Worm (Caenorhabditis elegans): ENCODE data around the gene ZK112.4.
A peak's percentile ranks its signal among the peaks of the same experiment; 100 is the strongest.

Gene ZK112.4

ce11 chrIII:7754348-7754747, 24.5 kb upstream of the ZK112.4 start, which contains the start of gene cdh-3:
Gene cdh-3, minus strand, starts transcription at chrIII:7754448.
- TF ChIP-seq hlh-1 (tag; optimal IDR thresholded peaks at IDR 0.05) (no peak), ces-1 (GFP tag; optimal IDR thresholded peaks at IDR 0.05) (no peak), sem-2 (GFP tag; optimal IDR thresholded peaks at IDR 0.05) (no peak), ceh-39 (tag; optimal IDR thresholded peaks at IDR 0.05) (no peak), sptf-1 (tag; optimal IDR thresholded peaks at IDR 0.05) (no peak), ceh-43 (GFP tag; optimal IDR thresholded peaks at IDR 0.05) (no peak), unc-62 (GFP tag; optimal IDR thresholded peaks at IDR 0.05) (no peak), blmp-1 (tag; optimal IDR thresholded peaks at IDR 0.05) (no peak), unc-120 (tag; optimal IDR thresholded peaks at IDR 0.05; ENCODE audit: poor library complexity, severe bottlenecking) (no peak), M03D4.4 (tag; optimal IDR thresholded peaks at IDR 0.05) (no peak), nhr-2 (tag; optimal IDR thresholded peaks at IDR 0.05) (no peak), pha-4 (tag; optimal IDR thresholded peaks at IDR 0.05) (no peak), ztf-11 (tag; optimal IDR thresholded peaks at IDR 0.05) (no peak), ceh-83 (GFP tag; optimal IDR thresholded peaks at IDR 0.05) (no peak), lin-32 (GFP tag; optimal IDR thresholded peaks at IDR 0.05) (no peak), nhr-76 (tag; optimal IDR thresholded peaks at IDR 0.05) (no peak)

ce11 chrIII:7743183-7743582, 13.4 kb upstream of the ZK112.4 start:
- TF ChIP-seq zip-8 (tag; optimal IDR thresholded peaks at IDR 0.05) = peak; percentile 96
- TF ChIP-seq drap-1 (GFP tag; optimal IDR thresholded peaks at IDR 0.05) = no peak

ce11 chrIII:7737646-7738258, 7.9 kb upstream of the ZK112.4 start:
- TF ChIP-seq lin-13 (tag; optimal IDR thresholded peaks at IDR 0.05) (no peak), mep-1 (tag; optimal IDR thresholded peaks at IDR 0.05) (no peak), M03D4.4 (tag; optimal IDR thresholded peaks at IDR 0.05) (no peak), flh-1 (GFP tag; optimal IDR thresholded peaks at IDR 0.05) (no peak), lin-32 (GFP tag; optimal IDR thresholded peaks at IDR 0.05) (no peak), drap-1 (GFP tag; optimal IDR thresholded peaks at IDR 0.05) (no peak), ceh-83 (GFP tag; optimal IDR thresholded peaks at IDR 0.05) (peak; percentile 18), unc-120 (tag; optimal IDR thresholded peaks at IDR 0.05; ENCODE audit: poor library complexity, severe bottlenecking) (no peak), lsy-2 (tag; optimal IDR thresholded peaks at IDR 0.05) (no peak), ces-1 (GFP tag; optimal IDR thresholded peaks at IDR 0.05) (peak; percentile 33), bed-3 (GFP tag; optimal IDR thresholded peaks at IDR 0.05) (no peak)

ce11 chrIII:7736806-7737205, 7.0 kb upstream of the ZK112.4 start:
- TF ChIP-seq unc-120 (tag; optimal IDR thresholded peaks at IDR 0.05; ENCODE audit: poor library complexity, severe bottlenecking) = no peak
- TF ChIP-seq M03D4.4 (tag; optimal IDR thresholded peaks at IDR 0.05) = no peak
- TF ChIP-seq nhr-2 (tag; optimal IDR thresholded peaks at IDR 0.05) = no peak
- TF ChIP-seq flh-1 (GFP tag; optimal IDR thresholded peaks at IDR 0.05) = no peak
- TF ChIP-seq mls-2 (tag; optimal IDR thresholded peaks at IDR 0.05) = no peak
- no peak for TF ChIP-seq mab-5 (tag; optimal IDR thresholded peaks at IDR 0.05)
- TF ChIP-seq snpc-4 (tag; optimal IDR thresholded peaks at IDR 0.05) = no peak
- TF ChIP-seq mep-1 (tag; optimal IDR thresholded peaks at IDR 0.05) = no peak
- TF ChIP-seq ces-1 (GFP tag; optimal IDR thresholded peaks at IDR 0.05) = no peak
- no peak for TF ChIP-seq hlh-1 (tag; optimal IDR thresholded peaks at IDR 0.05)
- no peak for TF ChIP-seq nhr-28 (tag; optimal IDR thresholded peaks at IDR 0.05)
- TF ChIP-seq drap-1 (GFP tag; optimal IDR thresholded peaks at IDR 0.05) = no peak
- TF ChIP-seq ceh-83 (GFP tag; optimal IDR thresholded peaks at IDR 0.05) = no peak
- TF ChIP-seq sem-2 (GFP tag; optimal IDR thresholded peaks at IDR 0.05) = no peak
- TF ChIP-seq tbx-8 (GFP tag; optimal IDR thresholded peaks at IDR 0.05) = no peak
- TF ChIP-seq lin-32 (GFP tag; optimal IDR thresholded peaks at IDR 0.05) = no peak
- no peak for TF ChIP-seq ztf-11 (tag; optimal IDR thresholded peaks at IDR 0.05)
- no peak for TF ChIP-seq lsy-2 (tag; optimal IDR thresholded peaks at IDR 0.05)
- no peak for TF ChIP-seq nhr-12 (tag; optimal IDR thresholded peaks at IDR 0.05)

ce11 chrIII:7736003-7736402, 6.2 kb upstream of the ZK112.4 start:
- TF ChIP-seq ceh-43 (GFP tag; optimal IDR thresholded peaks at IDR 0.05) (no peak), ceh-39 (tag; optimal IDR thresholded peaks at IDR 0.05) (no peak), bed-3 (GFP tag; optimal IDR thresholded peaks at IDR 0.05) (no peak), mep-1 (tag; optimal IDR thresholded peaks at IDR 0.05) (no peak), ztf-11 (tag; optimal IDR thresholded peaks at IDR 0.05) (no peak), ham-2 (GFP tag; optimal IDR thresholded peaks at IDR 0.05) (no peak), elt-3 (tag; optimal IDR thresholded peaks at IDR 0.05) (no peak), nhr-12 (tag; optimal IDR thresholded peaks at IDR 0.05) (no peak), hlh-1 (tag; optimal IDR thresholded peaks at IDR 0.05) (no peak), sem-2 (GFP tag; optimal IDR thresholded peaks at IDR 0.05) (no peak), lin-13 (tag; optimal IDR thresholded peaks at IDR 0.05) (no peak), lsy-2 (tag; optimal IDR thresholded peaks at IDR 0.05) (no peak), cnd-1 (tag; optimal IDR thresholded peaks at IDR 0.05) (no peak)

All from whole organism, mixed stage, embryonic.